Fruit fly (Drosophila melanogaster) whole organism, embryonic: ENCODE results near the gene ppk23.

Experiments
- ATbp ChIP-seq: fragments of 200-800 bp; sonication (Bioruptor generic); optimal IDR thresholded peaks from 2 replicates; lab custom pipeline; 2017; ENCODE audit warnings: missing biosample characterization, mild to moderate bottlenecking, missing genetic modification characterization, missing genetic modification reagents
- Adf1 ChIP-seq: fragments of 200-800 bp; sonication (Bioruptor generic); IDR thresholded peaks from 2 replicates; pipeline ENCODE4 v1.3.6; 2022; ENCODE audit warnings: missing biosample characterization, missing genetic modification characterization
- Bdp1 ChIP-seq: fragments of 200-800 bp; sonication (Bioruptor generic); optimal IDR thresholded peaks from 3 replicates; lab custom pipeline; 2016; ENCODE audit warnings: missing biosample characterization, missing genetic modification characterization
- C15 ChIP-seq: fragments of 200-800 bp; sonication (Bioruptor generic); IDR thresholded peaks from 3 replicates; pipeline ENCODE4 v1.3.6; 2022; ENCODE audit warnings: missing biosample characterization, missing genetic modification characterization
- CG10979 ChIP-seq: fragments of 200-800 bp; sonication (Bioruptor generic); optimal IDR thresholded peaks from 2 replicates; lab custom pipeline; 2018; ENCODE audit warnings: missing biosample characterization, mild to moderate bottlenecking, missing genetic modification characterization, moderate library complexity
- CG11085 ChIP-seq: fragments of 200-800 bp; sonication (Bioruptor generic); IDR thresholded peaks from 2 replicates; pipeline ENCODE4 v1.3.6; 2022; ENCODE audit warnings: missing biosample characterization, missing genetic modification characterization
- CG11560 ChIP-seq: fragments of 200-800 bp; sonication (Bioruptor generic); IDR thresholded peaks from 3 replicates; pipeline ENCODE4 v1.3.6; 2022; ENCODE audit warnings: missing biosample characterization, missing genetic modification characterization
- CG12236 ChIP-seq: fragments of 200-800 bp; sonication (Bioruptor generic); optimal IDR thresholded peaks from 2 replicates; lab custom pipeline; 2016; ENCODE audit warnings: missing biosample characterization, missing genetic modification characterization
- CG12942 ChIP-seq: fragments of 200-800 bp; sonication (Bioruptor generic); optimal IDR thresholded peaks from 3 replicates; lab custom pipeline; 2016; ENCODE audit warnings: missing biosample characterization, missing genetic modification characterization
- CG14710 ChIP-seq: fragments of 200-800 bp; sonication (Bioruptor generic); optimal IDR thresholded peaks from 3 replicates; lab custom pipeline; 2019; ENCODE audit warnings: missing biosample characterization, mild to moderate bottlenecking, missing genetic modification characterization, moderate library complexity
- CG15479 ChIP-seq: fragments of 200-800 bp; sonication (Bioruptor generic); optimal IDR thresholded peaks from 3 replicates; lab custom pipeline; 2019; ENCODE audit warnings: missing biosample characterization, mild to moderate bottlenecking, missing genetic modification characterization, moderate library complexity
- CG15696 ChIP-seq: fragments of 200-800 bp; sonication (Bioruptor generic); optimal IDR thresholded peaks from 2 replicates; lab custom pipeline; 2019; ENCODE audit warnings: missing biosample characterization, mild to moderate bottlenecking, missing genetic modification characterization, moderate library complexity
- CG16863 ChIP-seq: fragments of 200-800 bp; sonication (Bioruptor generic); optimal IDR thresholded peaks from 3 replicates; lab custom pipeline; 2016; ENCODE audit warnings: missing biosample characterization, missing genetic modification characterization
- CG2202 ChIP-seq: fragments of 200-800 bp; sonication (Bioruptor generic); optimal IDR thresholded peaks from 2 replicates; lab custom pipeline; 2018; ENCODE audit warnings: missing biosample characterization, mild to moderate bottlenecking, missing genetic modification characterization
- CG4360 ChIP-seq: fragments of 200-800 bp; sonication (Bioruptor generic); IDR thresholded peaks from 2 replicates; pipeline ENCODE4 v1.3.6; 2022; ENCODE audit warnings: missing biosample characterization, missing genetic modification characterization
- CG43689 ChIP-seq: fragments of 200-800 bp; sonication (Bioruptor generic); IDR thresholded peaks from 2 replicates; pipeline ENCODE4 v1.3.6; 2022; ENCODE audit warnings: missing biosample characterization, missing genetic modification characterization
- CG4404 ChIP-seq: fragments of 200-800 bp; sonication (Bioruptor generic); IDR thresholded peaks from 2 replicates; pipeline ENCODE4 v1.3.6; 2022; ENCODE audit warnings: missing biosample characterization, missing genetic modification characterization
- CG5180 ChIP-seq: fragments of 200-800 bp; sonication (Bioruptor generic); optimal IDR thresholded peaks from 3 replicates; lab custom pipeline; 2017; ENCODE audit warnings: missing biosample characterization, missing genetic modification characterization, mild to moderate bottlenecking, moderate library complexity, missing genetic modification reagents
- CG5953 ChIP-seq: fragments of 200-800 bp; sonication (Bioruptor generic); IDR thresholded peaks from 2 replicates; pipeline ENCODE4 v1.3.6; 2022; ENCODE audit warnings: missing biosample characterization, missing genetic modification characterization
- CG7963 ChIP-seq: fragments of 200-800 bp; sonication (Bioruptor generic); IDR thresholded peaks from 3 replicates; pipeline ENCODE4 v1.3.6; 2022; ENCODE audit warnings: missing biosample characterization, missing genetic modification characterization; ENCODE audit not compliant: partially characterized antibody
- CG9727 ChIP-seq: fragments of 200-800 bp; sonication (Bioruptor generic); optimal IDR thresholded peaks from 3 replicates; lab custom pipeline; 2017; ENCODE audit warnings: missing biosample characterization, mild to moderate bottlenecking, missing genetic modification characterization
- D ChIP-seq, 2 experiments: fragments of 200-800 bp in 1 of 2; fragments of >200 bp in 1 of 2; sonication (Bioruptor generic) in 1 of 2; optimal IDR thresholded peaks; 2 replicates in 1 of 2; 3 replicates in 1 of 2; lab custom pipeline; 2017; ENCODE audit warnings: mild to moderate bottlenecking in 1 of 2, missing biosample characterization in 1 of 2, missing genetic modification characterization in 1 of 2, missing genetic modification reagents in 1 of 2
- Dad ChIP-seq: fragments of 200-800 bp; sonication (Bioruptor generic); optimal IDR thresholded peaks from 3 replicates; lab custom pipeline; 2016; ENCODE audit warnings: missing biosample characterization, missing genetic modification characterization
- E2f1 ChIP-seq: fragments of 200-800 bp; sonication (Bioruptor generic); IDR thresholded peaks from 2 replicates; pipeline ENCODE4 v1.3.6; 2022; ENCODE audit warnings: missing biosample characterization, missing genetic modification characterization
- Fer2 ChIP-seq: fragments of 200-800 bp; sonication (Bioruptor generic); optimal IDR thresholded peaks from 2 replicates; lab custom pipeline; 2018; ENCODE audit warnings: missing biosample characterization, mild to moderate bottlenecking, missing genetic modification characterization, moderate library complexity
- H15 ChIP-seq: fragments of 200-800 bp; sonication (Bioruptor generic); IDR thresholded peaks from 3 replicates; pipeline ENCODE4 v1.3.6; 2022; ENCODE audit warnings: missing biosample characterization, missing genetic modification characterization
- H2.0 ChIP-seq: fragments of 200-800 bp; sonication (Bioruptor generic); IDR thresholded peaks from 2 replicates; pipeline ENCODE4 v1.3.6; 2022; ENCODE audit warnings: missing biosample characterization, missing genetic modification characterization
- Hr39 ChIP-seq: fragments of >200 bp; optimal IDR thresholded peaks from 2 replicates; lab custom pipeline; 2017
- Tbp ChIP-seq: fragments of >200 bp; optimal IDR thresholded peaks from 2 replicates; lab custom pipeline; 2018; ENCODE audit warnings: missing biosample characterization, missing genetic modification characterization
- al ChIP-seq: fragments of 200-800 bp; sonication (Bioruptor generic); IDR thresholded peaks from 2 replicates; pipeline ENCODE4 v1.3.6; 2022; ENCODE audit warnings: missing biosample characterization, missing genetic modification characterization
- ase ChIP-seq: fragments of 200-800 bp; sonication (Bioruptor generic); IDR thresholded peaks from 3 replicates; pipeline ENCODE4 v1.3.6; 2022; ENCODE audit warnings: missing biosample characterization, missing genetic modification characterization
- ato ChIP-seq: fragments of 200-800 bp; sonication (Bioruptor generic); IDR thresholded peaks from 2 replicates; pipeline ENCODE4 v1.3.6; 2022; ENCODE audit warnings: missing biosample characterization, missing genetic modification characterization; ENCODE audit not compliant: partially characterized antibody
- az2 ChIP-seq: fragments of 200-800 bp; sonication (Bioruptor generic); optimal IDR thresholded peaks from 3 replicates; lab custom pipeline; 2016; ENCODE audit warnings: missing biosample characterization, missing genetic modification characterization
- bab2 ChIP-seq: fragments of 200-800 bp; sonication (Bioruptor generic); optimal IDR thresholded peaks from 2 replicates; lab custom pipeline; 2016; ENCODE audit warnings: missing biosample characterization, missing genetic modification characterization
- bbx ChIP-seq: fragments of 200-800 bp; sonication (Bioruptor generic); IDR thresholded peaks from 2 replicates; pipeline ENCODE4 v1.3.6; 2022; ENCODE audit warnings: missing biosample characterization, missing genetic modification characterization; ENCODE audit not compliant: partially characterized antibody
- eve ChIP-seq, 2 experiments: fragments of >200 bp; optimal IDR thresholded peaks; 2 replicates each; lab custom pipeline; 2017; ENCODE audit warnings: missing biosample characterization in 2 of 2, missing genetic modification characterization in 2 of 2
- ham ChIP-seq: fragments of 200-800 bp; sonication (Bioruptor generic); IDR thresholded peaks from 2 replicates; pipeline ENCODE4 v1.3.6; 2022; ENCODE audit warnings: missing biosample characterization, missing genetic modification characterization
- oc ChIP-seq: fragments of 200-800 bp; sonication (Bioruptor generic); optimal IDR thresholded peaks from 2 replicates; lab custom pipeline; 2018; ENCODE audit warnings: missing biosample characterization, mild to moderate bottlenecking, missing genetic modification characterization, moderate library complexity
- odd ChIP-seq: fragments of 200-800 bp; sonication (Bioruptor generic); optimal IDR thresholded peaks from 2 replicates; lab custom pipeline; 2017; ENCODE audit warnings: missing biosample characterization, mild to moderate bottlenecking, missing genetic modification characterization
- peb ChIP-seq: fragments of 200-800 bp; sonication (Bioruptor generic); IDR thresholded peaks from 2 replicates; pipeline ENCODE4 v1.3.6; 2022; ENCODE audit warnings: missing biosample characterization, missing genetic modification characterization
- sisA ChIP-seq: fragments of 200-800 bp; sonication (Bioruptor generic); IDR thresholded peaks from 2 replicates; pipeline ENCODE4 v1.3.6; 2022; ENCODE audit warnings: missing biosample characterization, missing genetic modification characterization
- so ChIP-seq: fragments of 200-800 bp; sonication (Bioruptor generic); IDR thresholded peaks from 3 replicates; pipeline ENCODE4 v1.3.6; 2022; ENCODE audit warnings: missing biosample characterization, missing genetic modification characterization
- stwl ChIP-seq: fragments of 200-800 bp; sonication (Bioruptor generic); optimal IDR thresholded peaks from 3 replicates; lab custom pipeline; 2018; ENCODE audit warnings: missing biosample characterization, mild to moderate bottlenecking, missing genetic modification characterization, moderate library complexity
- tio ChIP-seq: fragments of 200-800 bp; sonication (Bioruptor generic); optimal IDR thresholded peaks from 2 replicates; lab custom pipeline; 2017; ENCODE audit warnings: missing biosample characterization, missing genetic modification characterization, inconsistent platforms
- tll ChIP-seq, 2 experiments: fragments of 200-800 bp in 1 of 2; fragments of >200 bp in 1 of 2; sonication (Bioruptor generic) in 1 of 2; optimal IDR thresholded peaks; 2 replicates each; lab custom pipeline; 2017 to 2019; ENCODE audit warnings: missing biosample characterization in 2 of 2, missing genetic modification characterization in 2 of 2, mild to moderate bottlenecking in 1 of 2, moderate library complexity in 1 of 2
- tna ChIP-seq: fragments of 200-800 bp; sonication (Bioruptor generic); IDR thresholded peaks from 2 replicates; pipeline ENCODE4 v1.3.6; 2022; ENCODE audit warnings: missing biosample characterization, missing genetic modification characterization; ENCODE audit not compliant: partially characterized antibody
- ttk ChIP-seq: fragments of 200-800 bp; sonication (Bioruptor generic); IDR thresholded peaks from 2 replicates; pipeline ENCODE4 v2.1.2; 2022; ENCODE audit warnings: missing biosample characterization, missing genetic modification characterization
- unc-4 ChIP-seq: fragments of 200-800 bp; sonication (Bioruptor generic); IDR thresholded peaks from 2 replicates; pipeline ENCODE4 v1.3.6; 2022; ENCODE audit warnings: missing biosample characterization, missing genetic modification characterization; ENCODE audit not compliant: partially characterized antibody
- zen2 ChIP-seq: fragments of 200-800 bp; sonication (Bioruptor generic); IDR thresholded peaks from 3 replicates; pipeline ENCODE4 v1.3.6; 2022; ENCODE audit warnings: missing biosample characterization, missing genetic modification characterization; ENCODE audit not compliant: partially characterized antibody

Gene ppk23

DNA sequence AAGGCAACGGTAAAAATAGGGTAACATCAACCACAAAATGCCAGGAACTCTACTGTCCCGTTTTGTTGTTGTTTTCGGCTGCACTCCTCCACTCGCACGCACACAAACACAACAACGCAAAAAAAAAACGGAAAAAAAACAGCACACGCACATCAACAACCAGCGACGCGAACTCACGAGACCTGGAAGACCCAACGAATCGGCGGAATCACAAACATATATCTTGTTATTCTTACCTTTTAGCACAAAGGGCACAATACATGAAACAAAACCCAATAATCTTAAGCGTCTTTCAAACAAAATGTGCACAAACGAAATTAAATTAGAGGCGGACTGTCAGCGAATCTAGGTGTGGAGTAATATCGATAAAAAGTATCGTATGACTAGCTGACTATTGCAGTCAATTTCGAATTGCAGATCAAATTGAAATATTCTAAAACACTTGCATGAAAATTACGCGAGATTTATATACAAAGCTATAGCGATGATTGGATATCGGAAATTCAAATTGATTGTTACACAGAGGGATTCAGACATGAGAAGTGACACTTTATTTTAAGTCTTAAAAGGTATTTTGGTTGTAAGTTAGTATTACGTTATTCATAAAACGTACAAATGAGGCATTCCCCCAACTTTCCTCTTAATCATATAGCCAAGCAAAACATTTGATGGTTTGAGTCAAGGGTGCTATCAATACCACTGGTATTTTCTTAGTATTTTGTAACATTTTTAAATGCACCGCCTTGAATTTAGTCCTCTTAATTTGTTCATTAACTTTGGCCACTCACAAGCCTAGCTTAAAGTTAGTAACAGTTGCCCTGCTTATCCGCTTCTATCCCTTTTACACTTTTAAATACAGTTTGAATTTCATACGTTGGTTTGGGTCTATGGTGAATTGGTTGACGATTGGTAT, 10.1 kb upstream of the ppk23 start, which contains the start of gene Ankle2 (continued):
- TF ChIP-seq CG4360 (GFP tag; lab: Robert Waterston, UW) (peak; percentile 68), Dad (GFP tag; lab: Kevin White, UChicago) (no peak), so (GFP tag; lab: Robert Waterston, UW) (no peak), Fer2 (tag; lab: Kevin White, UChicago) (no peak), Hr39 (no peak), E2f1 (GFP tag; lab: Robert Waterston, UW) (no peak), CG15696 (tag; lab: Kevin White, UChicago) (no peak), C15 (GFP tag; lab: Robert Waterston, UW) (no peak), zen2 (GFP tag; lab: Robert Waterston, UW) (peak; percentile 31; the same call in 1 of the 3 replicates), CG16863 (no peak), unc-4 (peak; percentile 63; the same call in 1 of the 2 replicates), CG15479 (GFP tag; lab: Kevin White, UChicago) (no peak), bab2 (GFP tag; lab: Kevin White, UChicago) (no peak), CG2202 (no peak), tna (no peak), CG11560 (tag; lab: Robert Waterston, UW) (no peak), stwl (peak; percentile 0), CG14710 (tag; lab: Kevin White, UChicago) (peak; percentile 52), CG9727 (GFP tag; lab: Kevin White, UChicago) (no peak), CG5953 (GFP tag; lab: Robert Waterston, UW) (no peak), D (optimal IDR thresholded peaks at IDR 0.05; lab: Kevin White, UChicago) (no peak), D (GFP tag; optimal IDR thresholded peaks at IDR 0.05; lab: Kevin White, UChicago) (no peak), Adf1 (GFP tag; lab: Robert Waterston, UW) (no peak), bbx (peak; percentile 68), CG12236 (GFP tag; lab: Kevin White, UChicago) (no peak), al (GFP tag; lab: Robert Waterston, UW) (no peak), az2 (no peak), CG7963 (0 out of 3 replicates have a peak, but pooled peaks have one; percentile 41), ham (GFP tag; lab: Robert Waterston, UW) (no peak), CG11085 (GFP tag; lab: Robert Waterston, UW) (no peak), peb (GFP tag; lab: Robert Waterston, UW) (no peak), CG12942 (GFP tag; lab: Kevin White, UChicago) (no peak), CG10979 (tag; lab: Kevin White, UChicago) (no peak), odd (GFP tag; lab: Kevin White, UChicago) (no peak), H15 (no peak), Tbp (GFP tag; lab: Kevin White, UChicago) (no peak), CG43689 (GFP tag; lab: Robert Waterston, UW) (no peak), oc (tag; lab: Kevin White, UChicago) (no peak), eve (GFP tag; optimal IDR thresholded peaks at IDR 0.05; lab: Kevin White, UChicago) (no peak), CG4404 (GFP tag; lab: Robert Waterston, UW) (no peak), ase (GFP tag; lab: Robert Waterston, UW) (no peak), tio (GFP tag; lab: Kevin White, UChicago) (no peak), sisA (GFP tag; lab: Robert Waterston, UW) (no peak), H2.0 (GFP tag; lab: Robert Waterston, UW) (no peak), ttk (GFP tag; lab: Robert Waterston, UW) (no peak), Bdp1 (GFP tag; lab: Kevin White, UChicago) (no peak), CG5180 (GFP tag; lab: Kevin White, UChicago) (no peak), tll (GFP tag; optimal IDR thresholded peaks at IDR 0.05; lab: Kevin White, UChicago) (no peak), ato (GFP tag; lab: Robert Waterston, UW) (0 out of 2 replicates have a peak, but pooled peaks have one; percentile 33), ATbp (GFP tag; lab: Kevin White, UChicago) (no peak)
